Worm (Caenorhabditis elegans) whole organism, L3 larva: ENCODE results near the gene sop-2.

Source experiments
- aly-2 ChIP-seq: fragments of 150-350 bp; optimal IDR thresholded peaks from 2 replicates; lab custom pipeline; 2014; ENCODE audit warnings: missing biosample characterization, missing genetic modification characterization
- ceh-28 ChIP-seq: fragments of 150-350 bp; optimal IDR thresholded peaks from 2 replicates; lab custom pipeline; 2014; ENCODE audit warnings: missing biosample characterization, missing genetic modification reagents, missing genetic modification characterization
- ceh-9 ChIP-seq: sonication (generic microtip); optimal IDR thresholded peaks from 2 replicates; lab custom pipeline; 2018; ENCODE audit warnings: missing biosample characterization, missing genetic modification characterization
- egl-27 ChIP-seq: sonication (generic microtip); optimal IDR thresholded peaks from 4 replicates; lab custom pipeline; 2017; ENCODE audit warnings: missing biosample characterization, missing genetic modification reagents, missing genetic modification characterization
- hmg-11 ChIP-seq: sonication (generic microtip); optimal IDR thresholded peaks from 2 replicates; lab custom pipeline; 2016; ENCODE audit warnings: missing genetic modification characterization, missing compliant biosample characterization
- lin-39 ChIP-seq: fragments of 150-350 bp; optimal IDR thresholded peaks from 2 replicates; lab custom pipeline; 2018; ENCODE audit warnings: missing biosample characterization, missing genetic modification reagents, missing genetic modification characterization
- nfya-1 ChIP-seq: sonication (generic microtip); optimal IDR thresholded peaks from 2 replicates; lab custom pipeline; 2017; ENCODE audit warnings: missing genetic modification characterization, mild to moderate bottlenecking, missing compliant biosample characterization, antibody characterized with exemption, moderate library complexity; ENCODE audit not compliant: insufficient read depth
- nhr-28 ChIP-seq: fragments of 150-350 bp; optimal IDR thresholded peaks from 2 replicates; lab custom pipeline; 2014; ENCODE audit warnings: missing biosample characterization, missing genetic modification characterization
- pha-4 ChIP-seq: fragments of 150-350 bp; optimal IDR thresholded peaks from 2 replicates; lab custom pipeline; 2014; ENCODE audit warnings: missing biosample characterization, missing genetic modification reagents, missing genetic modification characterization
- unc-39 ChIP-seq: sonication (generic microtip); optimal IDR thresholded peaks from 4 replicates; lab custom pipeline; 2017; ENCODE audit warnings: missing biosample characterization, missing genetic modification characterization
- unc-62 ChIP-seq: fragments of 150-350 bp; sonication (generic microtip); optimal IDR thresholded peaks from 4 replicates; lab custom pipeline; 2014; ENCODE audit warnings: missing biosample characterization, missing genetic modification reagents, missing genetic modification characterization

sop-2 gene

ce11 chrII:12393690-12394089, 53.9 kb downstream of the sop-2 start, which contains the start of gene Y57A10B.7:
TSS of gene Y57A10B.7 (minus strand) at chrII:12393790.
- TF ChIP-seq nhr-28 (no peak), ceh-9 (tag; lab: Kevin White, UChicago) (no peak), ceh-28 (tag; lab: Kevin White, UChicago) (no peak)
- TF ChIP-seq, all 47 proteins: peak for 0

DNA sequence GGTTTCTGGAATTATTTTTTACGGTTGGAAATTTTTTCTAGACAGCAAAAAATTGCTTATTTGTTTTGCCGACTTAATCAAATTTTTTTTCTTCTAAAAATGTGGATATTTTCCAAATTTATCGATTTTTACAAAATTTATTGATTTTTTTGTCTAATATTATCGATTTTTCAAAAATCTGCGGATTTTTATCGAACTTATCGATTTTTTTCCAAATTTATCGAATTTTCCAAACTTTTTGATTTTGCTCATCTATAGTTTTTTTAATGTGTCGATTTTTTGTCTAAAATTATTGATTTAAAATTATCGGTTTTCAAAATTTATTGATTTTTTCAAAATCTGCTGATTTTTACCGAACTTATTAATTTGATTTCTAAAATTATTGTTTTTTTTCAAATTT, 54.4 kb downstream of the sop-2 start:
- TF ChIP-seq aly-2 (no peak), unc-39 (tag; lab: Kevin White, UChicago) (no peak), pha-4 (tag; lab: Kevin White, UChicago) (no peak), lin-39 (tag; lab: Kevin White, UChicago) (no peak), egl-27 (tag; lab: Kevin White, UChicago) (no peak), ceh-28 (tag; lab: Kevin White, UChicago) (peak; percentile 91), unc-62 (GFP tag; lab: Kevin White, UChicago) (no peak), hmg-11 (tag; lab: Kevin White, UChicago) (no peak), nfya-1 (no peak)
